Fruit fly (Drosophila melanogaster) whole organism, embryonic: ENCODE measurements around the gene Apoltp.

Experiments used
- Antp ChIP-seq: fragments of 200-800 bp; sonication (Bioruptor generic); optimal IDR thresholded peaks from 3 replicates; lab custom pipeline; 2016; ENCODE audit warnings: missing biosample characterization, missing genetic modification characterization
- Asciz ChIP-seq: fragments of 200-800 bp; sonication (Bioruptor generic); optimal IDR thresholded peaks from 2 replicates; lab custom pipeline; 2017; ENCODE audit warnings: missing biosample characterization, mild to moderate bottlenecking, missing genetic modification characterization, missing genetic modification reagents
- Atf3 ChIP-seq: fragments of 200-800 bp; sonication (Bioruptor generic); optimal IDR thresholded peaks from 3 replicates; lab custom pipeline; 2016; ENCODE audit warnings: missing biosample characterization, missing genetic modification characterization
- CG10543 ChIP-seq: fragments of 200-800 bp; sonication (Bioruptor generic); optimal IDR thresholded peaks from 3 replicates; lab custom pipeline; 2017; ENCODE audit warnings: missing biosample characterization, mild to moderate bottlenecking, missing genetic modification characterization, moderate library complexity
- CG12219 ChIP-seq: fragments of 200-800 bp; sonication (Bioruptor generic); optimal IDR thresholded peaks from 3 replicates; lab custom pipeline; 2018; ENCODE audit warnings: missing biosample characterization, mild to moderate bottlenecking, missing genetic modification characterization
- CG13123 ChIP-seq: fragments of 200-800 bp; sonication (Bioruptor generic); optimal IDR thresholded peaks from 2 replicates; lab custom pipeline; 2016; ENCODE audit warnings: missing biosample characterization, missing genetic modification characterization
- CG14860 ChIP-seq: fragments of 200-800 bp; sonication (Bioruptor generic); IDR thresholded peaks from 3 replicates; pipeline ENCODE4 v1.3.6; 2022; ENCODE audit warnings: missing biosample characterization, missing genetic modification characterization; ENCODE audit not compliant: partially characterized antibody
- CG15073 ChIP-seq: fragments of 200-800 bp; sonication (Bioruptor generic); optimal IDR thresholded peaks from 2 replicates; lab custom pipeline; 2016; ENCODE audit warnings: missing biosample characterization, missing genetic modification characterization
- CG18262 ChIP-seq: fragments of 200-800 bp; optimal IDR thresholded peaks from 3 replicates; lab custom pipeline; 2019; ENCODE audit warnings: missing biosample characterization, mild to moderate bottlenecking, missing genetic modification characterization, moderate library complexity
- CG2116 ChIP-seq: fragments of 200-800 bp; sonication (Bioruptor generic); optimal IDR thresholded peaks from 3 replicates; lab custom pipeline; 2018; ENCODE audit warnings: missing biosample characterization, mild to moderate bottlenecking, missing genetic modification characterization
- CG2712 ChIP-seq: fragments of 200-800 bp; optimal IDR thresholded peaks from 3 replicates; lab custom pipeline; 2019; ENCODE audit warnings: missing biosample characterization, mild to moderate bottlenecking, missing genetic modification characterization, moderate library complexity
- CG30020 ChIP-seq: fragments of 200-800 bp; optimal IDR thresholded peaks from 2 replicates; lab custom pipeline; 2019; ENCODE audit warnings: missing biosample characterization, mild to moderate bottlenecking, missing genetic modification characterization, moderate library complexity
- CG30403 ChIP-seq: fragments of 200-800 bp; sonication (Bioruptor generic); optimal IDR thresholded peaks from 3 replicates; lab custom pipeline; 2016; ENCODE audit warnings: missing biosample characterization, missing genetic modification characterization
- CG33557 ChIP-seq: fragments of 200-800 bp; sonication (Bioruptor generic); optimal IDR thresholded peaks from 2 replicates; lab custom pipeline; 2019; ENCODE audit warnings: missing biosample characterization, mild to moderate bottlenecking, missing genetic modification characterization, moderate library complexity
- CG4282 ChIP-seq: fragments of 200-800 bp; sonication (Bioruptor generic); optimal IDR thresholded peaks from 2 replicates; lab custom pipeline; 2016; ENCODE audit warnings: missing biosample characterization, missing genetic modification characterization
- CG4360 ChIP-seq: fragments of 200-800 bp; sonication (Bioruptor generic); IDR thresholded peaks from 2 replicates; pipeline ENCODE4 v1.3.6; 2022; ENCODE audit warnings: missing biosample characterization, missing genetic modification characterization
- CG5953 ChIP-seq: fragments of 200-800 bp; sonication (Bioruptor generic); IDR thresholded peaks from 2 replicates; pipeline ENCODE4 v1.3.6; 2022; ENCODE audit warnings: missing biosample characterization, missing genetic modification characterization
- CG8290 ChIP-seq, 3 experiments: fragments of 200-800 bp; sonication (Bioruptor generic); optimal IDR thresholded peaks; 2 replicates each; lab custom pipeline; 2016 to 2019; ENCODE audit warnings: missing biosample characterization in 3 of 3, missing genetic modification characterization in 3 of 3, mild to moderate bottlenecking in 2 of 3, moderate library complexity in 1 of 3
- CG9437 ChIP-seq: fragments of 200-800 bp; sonication (Bioruptor generic); optimal IDR thresholded peaks from 2 replicates; lab custom pipeline; 2018; ENCODE audit warnings: missing biosample characterization, mild to moderate bottlenecking, missing genetic modification characterization
- Chrac-16 ChIP-seq: fragments of 200-800 bp; sonication (Bioruptor generic); optimal IDR thresholded peaks from 3 replicates; lab custom pipeline; 2016; ENCODE audit warnings: missing biosample characterization, missing genetic modification characterization
- Dbx ChIP-seq: fragments of 200-800 bp; sonication (Bioruptor generic); IDR thresholded peaks from 3 replicates; pipeline ENCODE4 v1.3.6; 2022; ENCODE audit warnings: missing biosample characterization, missing genetic modification characterization
- Dp ChIP-seq: fragments of 200-800 bp; sonication (Bioruptor generic); optimal IDR thresholded peaks from 2 replicates; lab custom pipeline; 2018; ENCODE audit warnings: missing biosample characterization, mild to moderate bottlenecking, missing genetic modification characterization, moderate library complexity
- Gsc ChIP-seq: fragments of 200-800 bp; sonication (Bioruptor generic); IDR thresholded peaks from 2 replicates; pipeline ENCODE4 v1.3.6; 2022; ENCODE audit warnings: missing biosample characterization, missing genetic modification characterization
- Hand ChIP-seq: fragments of 200-800 bp; sonication (Bioruptor generic); optimal IDR thresholded peaks from 2 replicates; lab custom pipeline; 2017; ENCODE audit warnings: mild to moderate bottlenecking, missing biosample characterization, missing genetic modification reagents, missing genetic modification characterization
- Mes4 ChIP-seq: fragments of 200-800 bp; sonication (Bioruptor generic); optimal IDR thresholded peaks from 2 replicates; lab custom pipeline; 2016; ENCODE audit warnings: missing biosample characterization, missing genetic modification characterization
- Myb ChIP-seq: fragments of 200-800 bp; sonication (Bioruptor generic); optimal IDR thresholded peaks from 2 replicates; lab custom pipeline; 2016; ENCODE audit warnings: missing biosample characterization, missing genetic modification characterization
- PHDP ChIP-seq: fragments of 200-800 bp; sonication (Bioruptor generic); optimal IDR thresholded peaks from 3 replicates; lab custom pipeline; 2018; ENCODE audit warnings: missing biosample characterization, mild to moderate bottlenecking, missing genetic modification characterization, moderate library complexity
- Ssrp ChIP-seq: fragments of 200-800 bp; sonication (Bioruptor generic); optimal IDR thresholded peaks from 2 replicates; lab custom pipeline; 2018; ENCODE audit warnings: missing biosample characterization, mild to moderate bottlenecking, missing genetic modification characterization, moderate library complexity
- Tbp ChIP-seq: fragments of >200 bp; optimal IDR thresholded peaks from 2 replicates; lab custom pipeline; 2018; ENCODE audit warnings: missing biosample characterization, missing genetic modification characterization
- az2 ChIP-seq: fragments of 200-800 bp; sonication (Bioruptor generic); optimal IDR thresholded peaks from 3 replicates; lab custom pipeline; 2016; ENCODE audit warnings: missing biosample characterization, missing genetic modification characterization
- cwo ChIP-seq: fragments of 200-800 bp; sonication (Bioruptor generic); optimal IDR thresholded peaks from 3 replicates; lab custom pipeline; 2017; ENCODE audit warnings: missing biosample characterization, missing genetic modification characterization, mild to moderate bottlenecking, moderate library complexity, missing genetic modification reagents
- dan ChIP-seq: fragments of 200-800 bp; sonication (Bioruptor generic); IDR thresholded peaks from 2 replicates; pipeline ENCODE4 v1.3.6; 2022; ENCODE audit warnings: missing biosample characterization, missing genetic modification characterization
- eve ChIP-seq, 2 experiments: fragments of >200 bp; optimal IDR thresholded peaks; 2 replicates each; lab custom pipeline; 2017; ENCODE audit warnings: missing biosample characterization in 2 of 2, missing genetic modification characterization in 2 of 2
- eyg ChIP-seq: fragments of 200-800 bp; sonication (Bioruptor generic); optimal IDR thresholded peaks from 3 replicates; lab custom pipeline; 2016; ENCODE audit warnings: missing biosample characterization, missing genetic modification characterization
- fd102C ChIP-seq: fragments of 200-800 bp; sonication (Bioruptor generic); optimal IDR thresholded peaks from 2 replicates; lab custom pipeline; 2018; ENCODE audit warnings: missing biosample characterization, mild to moderate bottlenecking, missing genetic modification characterization, moderate library complexity
- her ChIP-seq: fragments of 200-800 bp; sonication (Bioruptor generic); optimal IDR thresholded peaks from 2 replicates; lab custom pipeline; 2016; ENCODE audit warnings: missing biosample characterization, missing genetic modification characterization
- hkb ChIP-seq, 2 experiments: fragments of 200-800 bp in 1 of 2; fragments of >200 bp in 1 of 2; sonication (Bioruptor generic) in 1 of 2; IDR thresholded peaks in 1 of 2; optimal IDR thresholded peaks in 1 of 2; 2 replicates each; pipeline versions ENCODE4 v1.3.6 to Lab custom; 2017 to 2022; ENCODE audit warnings: missing biosample characterization in 1 of 2, missing genetic modification characterization in 1 of 2
- ken ChIP-seq: fragments of 200-800 bp; sonication (Bioruptor generic); IDR thresholded peaks from 3 replicates; pipeline ENCODE4 v1.3.6; 2022; ENCODE audit warnings: missing biosample characterization, missing genetic modification characterization
- lola ChIP-seq, 3 experiments: fragments of >200 bp in 2 of 3; fragments of 200-800 bp in 1 of 3; sonication (Bioruptor generic) in 1 of 3; optimal IDR thresholded peaks; 2 replicates each; lab custom pipeline; 2017 to 2019; ENCODE audit warnings: missing biosample characterization in 3 of 3, missing genetic modification characterization in 3 of 3, mild to moderate bottlenecking in 1 of 3, moderate library complexity in 1 of 3
- phol ChIP-seq: fragments of 200-800 bp; sonication (Bioruptor generic); optimal IDR thresholded peaks from 3 replicates; lab custom pipeline; 2018; ENCODE audit warnings: missing biosample characterization, mild to moderate bottlenecking, missing genetic modification characterization, moderate library complexity
- prd ChIP-seq, 3 experiments: fragments of >200 bp in 2 of 3; fragments of 200-800 bp in 1 of 3; sonication (Bioruptor generic) in 1 of 3; optimal IDR thresholded peaks in 2 of 3; IDR thresholded peaks in 1 of 3; 2 replicates in 2 of 3; 3 replicates in 1 of 3; pipeline versions ENCODE4 v1.3.6 to Lab custom; 2017 to 2022; ENCODE audit warnings: missing biosample characterization in 1 of 3, missing genetic modification characterization in 1 of 3
- sens-2 ChIP-seq: fragments of 200-800 bp; sonication (Bioruptor generic); IDR thresholded peaks from 2 replicates; pipeline ENCODE4 v1.3.6; 2022; ENCODE audit warnings: missing biosample characterization, missing genetic modification characterization
- shn ChIP-seq: fragments of 200-800 bp; sonication (Bioruptor generic); optimal IDR thresholded peaks from 3 replicates; lab custom pipeline; 2016; ENCODE audit warnings: missing biosample characterization, missing genetic modification characterization
- sim ChIP-seq: fragments of 200-800 bp; sonication (Bioruptor generic); IDR thresholded peaks from 2 replicates; pipeline ENCODE4 v1.3.6; 2022; ENCODE audit warnings: missing biosample characterization, missing genetic modification characterization
- sob ChIP-seq: fragments of 200-800 bp; sonication (Bioruptor generic); IDR thresholded peaks from 2 replicates; pipeline ENCODE4 v1.3.6; 2022; ENCODE audit warnings: missing biosample characterization, missing genetic modification characterization
- sqz ChIP-seq: fragments of 200-800 bp; sonication (Bioruptor generic); optimal IDR thresholded peaks from 3 replicates; lab custom pipeline; 2018; ENCODE audit warnings: missing biosample characterization, mild to moderate bottlenecking, missing genetic modification characterization
- trem ChIP-seq: fragments of 200-800 bp; optimal IDR thresholded peaks from 3 replicates; lab custom pipeline; 2019; ENCODE audit warnings: missing biosample characterization, mild to moderate bottlenecking, missing genetic modification characterization, moderate library complexity
- wdn ChIP-seq: fragments of 200-800 bp; sonication (Bioruptor generic); IDR thresholded peaks from 2 replicates; pipeline ENCODE4 v1.3.6; 2022; ENCODE audit warnings: missing biosample characterization, missing genetic modification characterization
- zen2 ChIP-seq: fragments of 200-800 bp; sonication (Bioruptor generic); IDR thresholded peaks from 3 replicates; pipeline ENCODE4 v1.3.6; 2022; ENCODE audit warnings: missing biosample characterization, missing genetic modification characterization; ENCODE audit not compliant: partially characterized antibody

Gene Apoltp

DNA sequence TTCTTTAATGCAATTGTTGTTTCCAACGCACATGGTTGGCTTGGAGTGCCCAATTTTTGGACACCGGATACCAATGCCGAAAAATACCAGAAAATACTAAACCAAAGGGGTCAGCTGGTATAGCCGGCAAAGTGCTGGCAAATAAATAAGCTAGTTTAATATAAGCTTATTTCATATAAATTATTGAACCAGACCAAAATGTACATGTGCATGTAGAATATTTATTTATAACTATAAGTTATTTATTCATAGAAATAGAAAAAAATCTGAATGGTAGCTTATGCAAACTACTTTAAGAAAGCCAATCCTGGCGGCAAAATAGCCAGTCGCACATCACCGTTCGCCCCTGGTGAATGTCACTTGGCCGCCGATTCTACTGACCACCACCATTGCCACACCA, 66.5 kb downstream of the Apoltp start, which contains the start of gene pelo (continued):
- TF ChIP-seq sqz (GFP tag; lab: Kevin White, UChicago) (no peak), zen2 (no peak), Asciz (GFP tag; lab: Kevin White, UChicago) (peak; percentile 48), Gsc (GFP tag; lab: Robert Waterston, UW) (no peak), CG18262 (tag; lab: Kevin White, UChicago) (peak; percentile 64), Atf3 (GFP tag; lab: Kevin White, UChicago) (no peak), fd102C (GFP tag; lab: Kevin White, UChicago) (peak; percentile 15), CG10543 (GFP tag; lab: Kevin White, UChicago) (peak; percentile 78), az2 (GFP tag; lab: Kevin White, UChicago) (peak; percentile 59), Ssrp (tag; lab: Kevin White, UChicago) (peak; percentile 63), CG2712 (tag; lab: Kevin White, UChicago) (peak; percentile 83), CG12219 (peak; percentile 21), CG30403 (GFP tag; lab: Kevin White, UChicago) (peak; percentile 71), Myb (GFP tag; lab: Kevin White, UChicago) (no peak), Chrac-16 (GFP tag; lab: Kevin White, UChicago) (peak; percentile 67), prd (optimal IDR thresholded peaks at IDR 0.05; lab: Kevin White, UChicago) (no peak), prd (GFP tag; IDR thresholded peaks at IDR 0.05; lab: Robert Waterston, UW) (peak; percentile 84), CG30020 (peak; percentile 55), sob (GFP tag; lab: Robert Waterston, UW) (peak; percentile 66), trem (tag; lab: Kevin White, UChicago) (peak; percentile 68), CG14860 (GFP tag; lab: Robert Waterston, UW) (no peak), CG2116 (GFP tag; lab: Kevin White, UChicago) (peak; percentile 61), lola (GFP tag; optimal IDR thresholded peaks at IDR 0.05; lab: Kevin White, UChicago) (peak in 1 of 3 experiments; percentile 51), CG33557 (GFP tag; lab: Kevin White, UChicago) (peak; percentile 31), PHDP (tag; lab: Kevin White, UChicago) (peak; percentile 68), hkb (optimal IDR thresholded peaks at IDR 0.05; lab: Kevin White, UChicago) (no peak), hkb (GFP tag; IDR thresholded peaks at IDR 0.05; lab: Robert Waterston, UW) (peak; percentile 34; the same call in 1 of the 2 replicates), Antp (no peak), sim (GFP tag; lab: Robert Waterston, UW) (no peak), ken (peak; percentile 68; the same call in 1 of the 3 replicates), Mes4 (no peak), CG4360 (GFP tag; lab: Robert Waterston, UW) (no peak), CG8290 (GFP tag; optimal IDR thresholded peaks at IDR 0.05; lab: Kevin White, UChicago) (peak; percentile 25), CG8290 (tag; optimal IDR thresholded peaks at IDR 0.05; lab: Kevin White, UChicago) (no peak), cwo (GFP tag; lab: Kevin White, UChicago) (peak; percentile 51), CG15073 (GFP tag; lab: Kevin White, UChicago) (no peak), eve (GFP tag; optimal IDR thresholded peaks at IDR 0.05; lab: Kevin White, UChicago) (peak in 1 of 2 experiments; percentile 64), CG13123 (GFP tag; lab: Kevin White, UChicago) (peak; percentile 59), dan (GFP tag; lab: Robert Waterston, UW) (no peak), sens-2 (no peak), wdn (GFP tag; lab: Robert Waterston, UW) (no peak), Hand (GFP tag; lab: Kevin White, UChicago) (no peak), phol (tag; lab: Kevin White, UChicago) (peak; percentile 78), Dp (GFP tag; lab: Kevin White, UChicago) (peak; percentile 12), Dbx (GFP tag; lab: Robert Waterston, UW) (peak; percentile 59; the same call in 1 of the 3 replicates), CG4282 (no peak), Tbp (GFP tag; lab: Kevin White, UChicago) (no peak), CG5953 (GFP tag; lab: Robert Waterston, UW) (0 out of 2 replicates have a peak, but pooled peaks have one; percentile 15), shn (GFP tag; lab: Kevin White, UChicago) (no peak), CG9437 (GFP tag; lab: Kevin White, UChicago) (peak; percentile 21), eyg (no peak), her (GFP tag; lab: Kevin White, UChicago) (no peak)
